Worm (Caenorhabditis elegans): Measurements from ENCODE around the gene lam-1.

Gene lam-1

DNA sequence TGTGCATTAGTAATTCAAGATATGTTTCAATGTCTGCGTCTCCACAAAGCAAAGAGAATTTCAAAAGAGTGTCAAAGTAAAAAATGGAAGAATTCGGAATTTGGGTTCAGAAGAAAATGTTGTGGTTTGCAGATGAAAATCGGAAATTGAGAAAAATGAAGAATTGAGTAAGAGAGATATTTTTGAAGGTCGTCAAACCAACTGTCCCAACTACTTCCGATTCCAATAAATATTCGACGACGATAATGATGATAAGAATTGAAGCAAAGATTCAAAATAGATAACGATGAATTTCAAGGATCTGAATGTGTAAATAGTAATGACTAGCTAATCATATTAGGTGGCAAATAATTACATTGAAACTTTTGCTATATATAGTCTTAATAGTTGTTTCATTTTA lies 33.2 kb upstream of the lam-1 start:
- TF ChIP-seq pat-9 (tag; optimal IDR thresholded peaks at IDR 0.05) (no peak), ceh-22 (tag; optimal IDR thresholded peaks at IDR 0.05) (no peak), ceh-45 (GFP tag; IDR thresholded peaks at IDR 0.05) (no peak), pha-4 (tag; optimal IDR thresholded peaks at IDR 0.05) (no peak), gmeb-2 (tag; optimal IDR thresholded peaks at IDR 0.05) (no peak), che-1 (tag; optimal IDR thresholded peaks at IDR 0.05) (no peak), T23F11.4 (GFP tag; optimal IDR thresholded peaks at IDR 0.05) (no peak), unc-3 (GFP tag; conservative IDR thresholded peaks at IDR 0.05) (no peak), unc-3 (tag; optimal IDR thresholded peaks at IDR 0.05) (no peak), nhr-232 (tag; optimal IDR thresholded peaks at IDR 0.05) (no peak), dmd-4 (tag; optimal IDR thresholded peaks at IDR 0.05; ENCODE audit: borderline replicate concordance) (no peak), unc-86 (tag; optimal IDR thresholded peaks at IDR 0.05) (no peak), ceh-30 (tag; optimal IDR thresholded peaks at IDR 0.05) (no peak), zip-5 (tag; optimal IDR thresholded peaks at IDR 0.05) (no peak), ama-1 (optimal IDR thresholded peaks at IDR 0.05) (no peak), odd-2 (tag; optimal IDR thresholded peaks at IDR 0.05) (no peak), fax-1 (tag; optimal IDR thresholded peaks at IDR 0.05) (no peak), eyg-1 (tag; optimal IDR thresholded peaks at IDR 0.05) (no peak), ceh-34 (tag; optimal IDR thresholded peaks at IDR 0.05) (no peak), ceh-31 (tag; optimal IDR thresholded peaks at IDR 0.05) (no peak)

DNA sequence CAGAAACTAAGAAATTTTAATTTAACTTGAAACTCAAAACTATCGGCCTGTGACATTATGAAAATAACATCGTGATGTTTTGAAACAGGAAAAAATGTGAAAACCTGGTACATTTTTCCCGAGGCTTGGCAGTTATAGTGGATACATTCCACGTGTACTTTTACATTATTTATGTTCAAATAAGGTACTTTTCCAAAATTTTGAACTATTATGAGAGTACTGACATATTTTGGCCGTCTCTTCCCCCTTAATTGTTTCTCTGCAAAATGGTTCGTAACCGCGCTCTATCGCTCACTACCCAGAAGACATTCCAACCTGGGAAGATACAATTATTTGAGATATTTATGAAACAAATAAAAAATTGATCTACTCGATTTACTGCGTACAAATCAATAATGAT lies 23.3 kb upstream of the lam-1 start, which contains the start of gene C24D10.5:
Gene C24D10.5, plus strand, starts transcription at position 301 of the 400 bp plus-strand sequence.
- no peak for TF ChIP-seq nfya-1 (tag; optimal IDR thresholded peaks at IDR 0.05)
- TF ChIP-seq pat-9 (tag; optimal IDR thresholded peaks at IDR 0.05), result no peak
- TF ChIP-seq ceh-19 (GFP tag; optimal IDR thresholded peaks at IDR 0.05), result no peak
- no peak for TF ChIP-seq rnt-1 (tag; optimal IDR thresholded peaks at IDR 0.05)
- TF ChIP-seq unc-55 (GFP tag; optimal IDR thresholded peaks at IDR 0.05), result no peak
- TF ChIP-seq fax-1 (tag; optimal IDR thresholded peaks at IDR 0.05), result no peak
- no peak for TF ChIP-seq pha-2 (tag; optimal IDR thresholded peaks at IDR 0.05)
- TF ChIP-seq fkh-6 (tag; optimal IDR thresholded peaks at IDR 0.05), result no peak
- no peak for TF ChIP-seq sox-4 (tag; optimal IDR thresholded peaks at IDR 0.05)
- TF ChIP-seq hlh-15 (tag; optimal IDR thresholded peaks at IDR 0.05), result no peak
- no peak for TF ChIP-seq ets-4 (tag; optimal IDR thresholded peaks at IDR 0.05)
- TF ChIP-seq dve-1 (tag; optimal IDR thresholded peaks at IDR 0.05), result no peak
- TF ChIP-seq fkh-10 (GFP tag; optimal IDR thresholded peaks at IDR 0.05), result no peak

DNA sequence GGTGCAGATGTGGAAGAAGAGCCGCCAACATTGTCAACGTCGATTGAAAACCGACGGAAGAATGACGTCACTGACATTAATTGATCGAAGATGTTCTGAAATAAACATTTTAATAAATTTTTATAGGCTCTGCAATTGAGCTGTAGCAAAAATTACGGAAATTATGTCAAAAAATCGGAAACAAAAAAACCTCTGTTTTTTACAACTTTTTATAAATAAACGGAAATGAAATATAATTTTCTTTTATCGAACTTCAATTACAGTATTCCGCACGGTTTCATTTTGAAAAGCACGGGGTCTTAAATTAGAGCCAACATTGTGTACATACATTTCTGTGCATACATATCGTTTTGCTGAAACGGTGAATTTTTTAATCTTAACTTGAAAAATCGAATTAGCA lies 20.7 kb upstream of the lam-1 start, which contains the start of gene soc-2:
Gene soc-2, minus strand, starts transcription at position 101 of the 400 bp plus-strand sequence.
- TF ChIP-seq unc-3 (GFP tag; conservative IDR thresholded peaks at IDR 0.05) (no peak), unc-3 (tag; optimal IDR thresholded peaks at IDR 0.05) (no peak), hlh-6 (tag; optimal IDR thresholded peaks at IDR 0.05) (no peak), ceh-22 (tag; optimal IDR thresholded peaks at IDR 0.05) (no peak), ceh-24 (tag; optimal IDR thresholded peaks at IDR 0.05) (no peak), F13H6.1 (tag; optimal IDR thresholded peaks at IDR 0.05) (no peak), pros-1 (tag; optimal IDR thresholded peaks at IDR 0.05) (no peak), C08G9.2 (tag; optimal IDR thresholded peaks at IDR 0.05) (no peak), nhr-232 (tag; optimal IDR thresholded peaks at IDR 0.05) (no peak), ceh-19 (GFP tag; optimal IDR thresholded peaks at IDR 0.05) (no peak), nfya-1 (tag; optimal IDR thresholded peaks at IDR 0.05) (no peak), gmeb-2 (tag; optimal IDR thresholded peaks at IDR 0.05) (no peak), ceh-14 (tag; optimal IDR thresholded peaks at IDR 0.05) (no peak), che-1 (tag; optimal IDR thresholded peaks at IDR 0.05) (no peak), fkh-6 (tag; optimal IDR thresholded peaks at IDR 0.05) (no peak), pha-2 (tag; optimal IDR thresholded peaks at IDR 0.05) (no peak), unc-55 (GFP tag; optimal IDR thresholded peaks at IDR 0.05) (no peak), ets-4 (tag; optimal IDR thresholded peaks at IDR 0.05) (no peak)

DNA sequence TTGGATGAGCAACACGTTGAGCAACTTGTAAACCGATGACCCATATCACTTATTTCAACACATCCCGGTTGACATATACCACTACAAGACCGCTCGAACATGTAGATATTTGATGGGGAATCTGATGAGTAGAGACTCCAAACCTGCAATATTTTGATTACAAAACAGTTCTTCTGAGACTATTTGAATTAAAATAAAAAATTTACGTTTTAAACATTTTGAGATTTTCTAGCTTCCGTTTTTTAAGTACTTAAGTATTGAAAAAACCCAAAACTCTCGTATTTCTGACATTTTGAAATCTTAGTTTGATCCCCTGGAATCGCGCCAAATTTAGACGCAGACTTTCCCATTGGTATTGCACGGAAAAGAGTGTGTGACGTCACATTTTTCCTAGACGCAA lies 15.9 kb upstream of the lam-1 start, which contains the start of gene C24D10.49:
Gene C24D10.49, minus strand, starts transcription at position 101 of the 400 bp plus-strand sequence.
- TF ChIP-seq ceh-30 (tag; optimal IDR thresholded peaks at IDR 0.05) (no peak), ceh-19 (GFP tag; optimal IDR thresholded peaks at IDR 0.05) (no peak), dmd-4 (tag; optimal IDR thresholded peaks at IDR 0.05; ENCODE audit: borderline replicate concordance) (no peak), syd-9 (tag; optimal IDR thresholded peaks at IDR 0.05) (no peak), pax-1 (tag; optimal IDR thresholded peaks at IDR 0.05) (no peak), ceh-24 (tag; optimal IDR thresholded peaks at IDR 0.05) (no peak), K02D7.2 (tag; optimal IDR thresholded peaks at IDR 0.05) (no peak), rnt-1 (tag; optimal IDR thresholded peaks at IDR 0.05) (no peak), lin-11 (tag; optimal IDR thresholded peaks at IDR 0.05) (no peak), gmeb-2 (tag; optimal IDR thresholded peaks at IDR 0.05) (no peak), ceh-14 (tag; optimal IDR thresholded peaks at IDR 0.05) (no peak)

All from whole organism, late embryonic.